Worm (Caenorhabditis elegans) whole organism, L4 larva: ENCODE data around the gene syp-1.
"Not testable (repeated sequence)": the region's sequence is repeated elsewhere in the genome, so short reads cannot be mapped to it uniquely, and the experiment has no call there.

Experiments used
- D1046.2 ChIP-seq: fragments of 200-800 bp; sonication (Bioruptor generic); IDR thresholded peaks from 2 replicates; pipeline ENCODE4 v1.3.6; 2022; ENCODE audit warnings: missing genetic modification characterization, missing compliant biosample characterization
- F44E2.7 ChIP-seq: fragments of 200-800 bp; sonication (Bioruptor generic); IDR thresholded peaks from 2 replicates; pipeline ENCODE4 v2.1.2; 2022; ENCODE audit warnings: missing genetic modification characterization, missing compliant biosample characterization
- T20F7.1 ChIP-seq: fragments of 200-800 bp; sonication (Bioruptor generic); optimal IDR thresholded peaks from 2 replicates; lab custom pipeline; 2018; ENCODE audit warnings: mild to moderate bottlenecking, missing genetic modification characterization, missing compliant biosample characterization
- Y48G9A.11 ChIP-seq: fragments of 200-800 bp; sonication (Bioruptor generic); IDR thresholded peaks from 2 replicates; pipeline ENCODE4 v1.3.6; 2022; ENCODE audit warnings: missing genetic modification reagents, missing genetic modification characterization, missing compliant biosample characterization
- ZK546.5 ChIP-seq, 2 experiments: sonication (generic microtip); optimal IDR thresholded peaks; 2 replicates each; lab custom pipeline; 2017; ENCODE audit warnings: missing biosample characterization in 2 of 2, missing genetic modification characterization in 2 of 2
- aha-1 ChIP-seq: fragments of 150-350 bp; peaks from one replicate; lab custom pipeline; 2014; ENCODE audit warnings: missing biosample characterization, missing genetic modification characterization
- aly-2 ChIP-seq: sonication (generic microtip); optimal IDR thresholded peaks from 2 replicates; lab custom pipeline; 2018; ENCODE audit warnings: missing biosample characterization, missing genetic modification characterization
- arid-1 ChIP-seq: fragments of 200-800 bp; sonication (Bioruptor generic); conservative IDR thresholded peaks from 2 replicates; pipeline ENCODE4 v1.3.6; 2022; ENCODE audit warnings: missing genetic modification reagents, missing genetic modification characterization, missing compliant biosample characterization
- ceh-32 ChIP-seq: sonication (generic microtip); optimal IDR thresholded peaks from 2 replicates; lab custom pipeline; 2016; ENCODE audit warnings: mild to moderate bottlenecking, missing genetic modification characterization, missing compliant biosample characterization; ENCODE audit not compliant: poor library complexity
- ceh-44 ChIP-seq: fragments of 200-800 bp; sonication (Bioruptor generic); IDR thresholded peaks from 2 replicates; pipeline ENCODE4 v1.3.6; 2022; ENCODE audit warnings: missing genetic modification reagents, missing genetic modification characterization, missing compliant biosample characterization
- ceh-62 ChIP-seq: sonication (generic microtip); optimal IDR thresholded peaks from 2 replicates; lab custom pipeline; 2017; ENCODE audit warnings: missing biosample characterization, missing genetic modification characterization
- daf-12 ChIP-seq: fragments of 150-350 bp; optimal IDR thresholded peaks from 2 replicates; lab custom pipeline; 2014; ENCODE audit warnings: missing biosample characterization, missing genetic modification reagents, missing genetic modification characterization
- dmd-6 ChIP-seq: fragments of 200-800 bp; sonication (Bioruptor generic); IDR thresholded peaks from 2 replicates; pipeline ENCODE4 v1.3.6; 2022; ENCODE audit warnings: missing genetic modification reagents, missing genetic modification characterization, missing compliant biosample characterization
- dmd-9 ChIP-seq: fragments of 200-800 bp; sonication (Bioruptor generic); IDR thresholded peaks from 2 replicates; pipeline ENCODE4 v1.3.6; 2022; ENCODE audit warnings: missing genetic modification reagents, missing genetic modification characterization, missing compliant biosample characterization
- duxl-1 ChIP-seq: sonication (generic microtip); optimal IDR thresholded peaks from 2 replicates; lab custom pipeline; 2016; ENCODE audit warnings: mild to moderate bottlenecking, missing genetic modification characterization, moderate library complexity, missing compliant biosample characterization; ENCODE audit not compliant: poor library complexity
- egl-43 ChIP-seq: fragments of 200-800 bp; sonication (Bioruptor generic); IDR thresholded peaks from 2 replicates; pipeline ENCODE4 v1.3.6; 2022; ENCODE audit warnings: missing genetic modification reagents, missing genetic modification characterization, missing compliant biosample characterization
- fkh-10 ChIP-seq: fragments of 150-350 bp; optimal IDR thresholded peaks from 2 replicates; lab custom pipeline; 2014; ENCODE audit warnings: missing biosample characterization, missing genetic modification reagents, missing genetic modification characterization
- hlh-11 ChIP-seq: fragments of 200-800 bp; sonication (Bioruptor generic); optimal IDR thresholded peaks from 2 replicates; lab custom pipeline; 2018; ENCODE audit warnings: mild to moderate bottlenecking, missing genetic modification characterization, missing compliant biosample characterization
- hmg-1.1 ChIP-seq: fragments of 200-800 bp; sonication (Bioruptor generic); IDR thresholded peaks from 2 replicates; pipeline ENCODE4 v1.3.6; 2022; ENCODE audit warnings: missing genetic modification reagents, missing genetic modification characterization, missing compliant biosample characterization
- lir-3 ChIP-seq: sonication (generic microtip); optimal IDR thresholded peaks from 2 replicates; lab custom pipeline; 2016; ENCODE audit warnings: mild to moderate bottlenecking, missing genetic modification characterization, missing compliant biosample characterization
- madf-9 ChIP-seq: fragments of 200-800 bp; sonication (Bioruptor generic); conservative IDR thresholded peaks from 2 replicates; pipeline ENCODE4 v1.3.6; 2022; ENCODE audit warnings: missing genetic modification reagents, missing genetic modification characterization, missing compliant biosample characterization
- mep-1 ChIP-seq: fragments of 150-350 bp; sonication (generic microtip); optimal IDR thresholded peaks from 3 replicates; lab custom pipeline; 2014; ENCODE audit warnings: missing biosample characterization, missing genetic modification characterization
- mes-2 ChIP-seq: sonication (generic microtip); optimal IDR thresholded peaks from 2 replicates; lab custom pipeline; 2016; ENCODE audit warnings: missing genotype, mild to moderate bottlenecking, missing genetic modification characterization, missing compliant biosample characterization; ENCODE audit not compliant: poor library complexity, severe bottlenecking
- mxl-3 ChIP-seq: fragments of 200-800 bp; sonication (Bioruptor generic); optimal IDR thresholded peaks from 2 replicates; lab custom pipeline; 2018; ENCODE audit warnings: mild to moderate bottlenecking, missing genetic modification characterization, missing compliant biosample characterization
- nhr-10 ChIP-seq: fragments of 150-350 bp; optimal IDR thresholded peaks from 2 replicates; lab custom pipeline; 2014; ENCODE audit warnings: missing biosample characterization, missing genetic modification characterization
- nhr-102 ChIP-seq: sonication (generic microtip); optimal IDR thresholded peaks from 2 replicates; lab custom pipeline; 2016; ENCODE audit warnings: mild to moderate bottlenecking, missing genetic modification characterization, moderate library complexity, missing compliant biosample characterization
- nhr-11 ChIP-seq: fragments of 150-350 bp; optimal IDR thresholded peaks from 2 replicates; lab custom pipeline; 2014; ENCODE audit warnings: missing biosample characterization, missing genetic modification characterization
- nhr-42 ChIP-seq: fragments of 200-800 bp; sonication (Bioruptor generic); IDR thresholded peaks from 2 replicates; pipeline ENCODE4 v1.3.6; 2022; ENCODE audit warnings: missing genetic modification characterization, missing compliant biosample characterization
- pha-4 ChIP-seq, 2 experiments: fragments of 150-350 bp in 1 of 2; fragments of 200-800 bp in 1 of 2; sonication (Bioruptor generic) in 1 of 2; IDR thresholded peaks in 1 of 2; optimal IDR thresholded peaks in 1 of 2; 2 replicates each; pipeline versions ENCODE4 v1.3.6 to Lab custom; 2014 to 2022; ENCODE audit warnings: missing genetic modification characterization in 2 of 2, missing genetic modification reagents in 2 of 2, missing biosample characterization in 1 of 2, missing compliant biosample characterization in 1 of 2
- php-3 ChIP-seq: fragments of 200-800 bp; sonication (Bioruptor generic); IDR thresholded peaks from 2 replicates; pipeline ENCODE4 v1.3.6; 2022; ENCODE audit warnings: missing genetic modification reagents, missing genetic modification characterization, missing compliant biosample characterization
- pqm-1 ChIP-seq: sonication (generic microtip); optimal IDR thresholded peaks from 2 replicates; lab custom pipeline; 2017; ENCODE audit warnings: missing biosample characterization, missing genetic modification characterization
- rbr-2 ChIP-seq: sonication (generic microtip); optimal IDR thresholded peaks from 2 replicates; lab custom pipeline; 2016; ENCODE audit warnings: missing genotype, missing genetic modification characterization, missing compliant biosample characterization
- set-16 ChIP-seq: fragments of 200-800 bp; sonication (Bioruptor generic); IDR thresholded peaks from 2 replicates; pipeline ENCODE4 v1.3.6; 2022; ENCODE audit warnings: missing genetic modification reagents, missing genetic modification characterization, missing compliant biosample characterization
- skn-1 ChIP-seq: fragments of 150-350 bp; optimal IDR thresholded peaks from 2 replicates; lab custom pipeline; 2014; ENCODE audit warnings: missing biosample characterization, missing genetic modification characterization
- tra-1 ChIP-seq: fragments of 200-800 bp; sonication (Bioruptor generic); IDR thresholded peaks from 2 replicates; pipeline ENCODE4 v1.3.6; 2022; ENCODE audit warnings: missing genetic modification reagents, missing genetic modification characterization, missing compliant biosample characterization
- unc-62 ChIP-seq, 3 experiments: fragments of 150-350 bp in 1 of 3; sonication (generic microtip); optimal IDR thresholded peaks in 2 of 3; peaks in 1 of 3; 1 replicate in 1 of 3; 2 replicates in 2 of 3; lab custom pipeline; 2014 to 2017; ENCODE audit warnings: missing biosample characterization in 3 of 3, missing genetic modification characterization in 3 of 3, missing genetic modification reagents in 3 of 3, missing genotype in 1 of 3
- vab-7 ChIP-seq: fragments of 200-800 bp; sonication (Bioruptor generic); IDR thresholded peaks from 2 replicates; pipeline ENCODE4 v1.3.6; 2022; ENCODE audit warnings: missing genetic modification reagents, missing genetic modification characterization, missing compliant biosample characterization

Gene syp-1

ce11 chrV:16376430-16376948, 27.6 kb upstream of the syp-1 start (continued):
- TF ChIP-seq hlh-11 (tag; lab: Kevin White, UChicago): no peak
- TF ChIP-seq set-16 (GFP tag; lab: Robert Waterston, UW): peak; percentile 95

DNA sequence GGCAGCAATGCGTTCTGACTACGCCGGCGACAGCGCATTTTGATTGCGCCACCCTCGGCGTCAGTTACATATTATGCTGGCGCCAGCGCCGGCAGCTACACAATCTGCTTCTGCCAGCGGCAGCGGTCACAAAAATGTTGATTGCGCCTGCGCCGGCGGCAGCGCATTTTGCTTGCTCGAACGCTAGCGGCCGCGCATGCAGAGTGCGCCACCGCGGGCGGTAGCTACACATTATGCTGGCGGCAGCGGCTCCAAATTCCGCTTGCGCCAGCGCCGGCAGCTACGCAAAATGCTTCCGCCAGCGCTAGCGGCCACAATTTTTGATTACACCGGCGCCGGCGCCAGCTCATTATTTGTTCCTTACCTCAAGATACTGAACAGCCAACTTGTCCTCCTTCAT, 26.9 kb upstream of the syp-1 start:
- TF ChIP-seq set-16 (GFP tag; lab: Robert Waterston, UW) (peak; percentile 91), D1046.2 (GFP tag; lab: Robert Waterston, UW) (peak; percentile 72; the same call in 1 of the 2 replicates), nhr-10 (no peak), nhr-42 (GFP tag; lab: Robert Waterston, UW) (peak; percentile 25; the same call in 1 of the 2 replicates), dmd-9 (GFP tag; lab: Robert Waterston, UW) (0 out of 2 replicates have a peak, but pooled peaks have one; percentile 21), egl-43 (GFP tag; lab: Robert Waterston, UW) (peak; percentile 60; the same call in 1 of the 2 replicates), lir-3 (tag; lab: Kevin White, UChicago) (no peak)
- TF ChIP-seq, all 104 proteins: peak for 5

- no peak for TF ChIP-seq vab-7 (GFP tag; lab: Robert Waterston, UW)
- TF ChIP-seq ceh-62 (tag; lab: Kevin White, UChicago): no peak
- no peak for TF ChIP-seq ZK546.5 (tag; optimal IDR thresholded peaks at IDR 0.05; lab: Kevin White, UChicago)
- TF ChIP-seq egl-43 (GFP tag; lab: Robert Waterston, UW): no peak
- no peak for TF ChIP-seq rbr-2 (tag; lab: Kevin White, UChicago)
- TF ChIP-seq arid-1: no peak
- no peak for TF ChIP-seq Y48G9A.11 (GFP tag; lab: Robert Waterston, UW)
- TF ChIP-seq mxl-3: no peak
- TF ChIP-seq mes-2: no peak
- no peak for TF ChIP-seq nhr-42 (GFP tag; lab: Robert Waterston, UW)
- TF ChIP-seq set-16 (GFP tag; lab: Robert Waterston, UW): no peak
- no peak for TF ChIP-seq php-3
Measured at ce11 chrV:16377849-16378248, 26.2 kb upstream of the syp-1 start, which contains the start of gene F13A7.1. Gene F13A7.1, minus strand, starts transcription at chrV:16377949.

DNA sequence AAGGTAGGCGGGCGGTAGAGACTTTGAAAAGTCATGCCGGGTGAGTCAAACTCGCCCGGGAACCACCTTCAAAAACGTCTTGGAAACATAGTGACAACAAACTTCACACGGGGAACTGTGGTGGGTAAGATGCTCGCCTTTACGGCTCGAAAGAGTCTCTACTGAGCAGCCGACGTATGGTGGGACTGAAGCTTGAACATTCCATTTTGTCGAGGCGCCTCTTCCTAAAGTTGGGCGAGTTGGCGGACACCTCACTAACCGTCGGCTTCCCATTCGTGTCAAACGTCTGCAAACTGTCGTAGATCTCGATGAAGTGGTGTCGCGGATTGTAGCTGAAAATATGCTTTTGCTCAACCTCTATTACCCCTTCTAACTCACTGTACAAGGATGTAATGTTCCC, 21.1 kb upstream of the syp-1 start:
- TF ChIP-seq aha-1 (tag; lab: Kevin White, UChicago) (peak; percentile 94), tra-1 (GFP tag; lab: Robert Waterston, UW) (no peak), nhr-11 (no peak)

ce11 chrV:16383729-16384128, 20.3 kb upstream of the syp-1 start, which contains the start of gene F13A7.7:
Gene F13A7.7, minus strand, starts transcription at chrV:16383829.
- TF ChIP-seq mes-2; fkh-10 (GFP tag; lab: Kevin White, UChicago); F44E2.7 (GFP tag; lab: Robert Waterston, UW): not testable (repeated sequence)

DNA sequence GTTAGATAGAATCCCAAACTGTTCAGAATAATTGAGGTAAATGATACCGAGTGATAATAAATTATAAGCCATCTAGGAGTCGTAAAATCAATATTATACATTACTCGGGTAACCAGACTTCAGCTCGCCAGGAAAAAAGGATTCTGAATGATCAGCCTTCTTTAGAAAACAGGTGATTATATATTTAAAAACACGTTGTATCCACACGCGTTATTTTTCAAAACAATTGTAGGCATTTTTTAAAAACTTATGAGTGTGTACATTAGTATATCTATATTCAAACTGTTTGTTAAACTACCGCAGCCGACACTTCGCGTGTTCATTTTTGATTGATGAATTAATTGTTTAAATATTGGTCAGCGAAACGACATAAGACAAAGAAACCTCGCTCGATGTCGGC, 15.8 kb upstream of the syp-1 start, which contains the start of gene sri-65:
TSS of gene sri-65 (minus strand) at position 101 of the 400 bp plus-strand sequence.
- TF ChIP-seq unc-62 (GFP tag; optimal IDR thresholded peaks at IDR 0.05 in 1 of 2; lab: Kevin White, UChicago) (peak in 1 of 2 experiments; percentile 62), unc-62 (tag; optimal IDR thresholded peaks at IDR 0.05; lab: Kevin White, UChicago) (no peak), hmg-1.1 (GFP tag; lab: Robert Waterston, UW) (no peak)

DNA sequence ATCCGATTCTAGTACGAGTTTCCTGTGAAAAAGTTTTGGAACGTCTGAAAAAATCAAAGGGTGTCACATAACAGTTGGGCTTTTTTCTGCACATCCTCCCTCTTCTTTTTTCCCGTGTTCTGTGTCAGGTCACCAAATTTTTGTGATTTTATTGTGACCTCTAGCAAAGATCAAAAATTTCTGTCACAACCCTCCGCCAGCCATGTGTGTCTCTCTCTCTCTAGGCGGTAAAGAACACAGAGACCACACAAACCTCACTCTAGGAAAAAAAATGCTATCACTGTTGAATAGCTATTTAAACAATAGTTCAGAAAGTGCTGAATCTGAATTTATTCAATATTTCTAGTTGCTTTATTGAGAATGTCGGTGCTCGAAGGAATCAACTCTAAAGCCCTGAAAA, 13.4 kb upstream of the syp-1 start, which contains the start of gene gst-44:
TSS of gene gst-44 (plus strand) at position 237 of the 400 bp plus-strand sequence.
- TF ChIP-seq mep-1 (tag; lab: Kevin White, UChicago) (no peak), pha-4 (GFP tag; IDR thresholded peaks at IDR 0.05; lab: Robert Waterston, UW) (no peak), pha-4 (tag; optimal IDR thresholded peaks at IDR 0.05; lab: Kevin White, UChicago) (no peak), ceh-32 (tag; lab: Kevin White, UChicago) (no peak), pqm-1 (peak; percentile 31), skn-1 (tag; lab: Kevin White, UChicago) (no peak), hlh-11 (tag; lab: Kevin White, UChicago) (peak; percentile 45), daf-12 (tag; lab: Kevin White, UChicago) (no peak), vab-7 (GFP tag; lab: Robert Waterston, UW) (no peak), aly-2 (tag; lab: Kevin White, UChicago) (no peak), ceh-44 (no peak), ceh-62 (tag; lab: Kevin White, UChicago) (no peak), nhr-102 (tag; lab: Kevin White, UChicago) (peak; percentile 95), T20F7.1 (GFP tag; lab: Kevin White, UChicago) (no peak), dmd-6 (GFP tag; lab: Robert Waterston, UW) (peak; percentile 86), duxl-1 (tag; lab: Kevin White, UChicago) (no peak), mxl-3 (peak; percentile 67), madf-9 (GFP tag; lab: Robert Waterston, UW) (no peak)
